Worm (Caenorhabditis elegans): ENCODE measurements around the gene T25E12.6.

Gene T25E12.6

DNA sequence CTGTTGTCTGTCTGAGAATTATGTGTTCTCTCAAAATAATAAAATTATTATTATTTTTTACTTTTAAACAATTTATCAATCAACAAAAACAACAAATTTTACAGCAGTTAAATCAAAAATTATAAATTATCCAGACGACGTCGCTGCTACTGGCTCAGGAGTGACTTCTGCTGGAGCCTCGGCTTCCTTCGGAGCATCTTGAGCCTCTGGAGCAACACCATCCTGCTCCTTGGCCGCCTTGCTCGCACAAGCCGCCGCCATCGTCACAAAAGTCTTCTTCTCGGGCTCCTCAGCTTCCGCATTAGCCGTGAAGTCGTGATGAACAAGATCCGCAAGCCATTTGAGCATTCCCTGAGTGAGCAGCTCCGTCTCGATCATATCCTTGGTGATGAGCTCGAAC, 50.5 kb downstream of the T25E12.6 start:
- TF ChIP-seq zip-8 (tag; optimal IDR thresholded peaks at IDR 0.05) = no peak
- TF ChIP-seq ceh-83 (GFP tag; optimal IDR thresholded peaks at IDR 0.05) = no peak
- TF ChIP-seq sptf-1 (tag; optimal IDR thresholded peaks at IDR 0.05) = no peak
- no peak for TF ChIP-seq blmp-1 (tag; optimal IDR thresholded peaks at IDR 0.05)
- no peak for TF ChIP-seq ham-2 (GFP tag; optimal IDR thresholded peaks at IDR 0.05)
- no peak for TF ChIP-seq pha-4 (tag; optimal IDR thresholded peaks at IDR 0.05)
- TF ChIP-seq ceh-39 (tag; optimal IDR thresholded peaks at IDR 0.05) = no peak
- no peak for TF ChIP-seq ceh-43 (GFP tag; optimal IDR thresholded peaks at IDR 0.05)
- TF ChIP-seq nhr-237 (tag; optimal IDR thresholded peaks at IDR 0.05) = no peak
- no peak for TF ChIP-seq nhr-12 (tag; optimal IDR thresholded peaks at IDR 0.05)
- no peak for TF ChIP-seq sem-2 (GFP tag; optimal IDR thresholded peaks at IDR 0.05)

DNA sequence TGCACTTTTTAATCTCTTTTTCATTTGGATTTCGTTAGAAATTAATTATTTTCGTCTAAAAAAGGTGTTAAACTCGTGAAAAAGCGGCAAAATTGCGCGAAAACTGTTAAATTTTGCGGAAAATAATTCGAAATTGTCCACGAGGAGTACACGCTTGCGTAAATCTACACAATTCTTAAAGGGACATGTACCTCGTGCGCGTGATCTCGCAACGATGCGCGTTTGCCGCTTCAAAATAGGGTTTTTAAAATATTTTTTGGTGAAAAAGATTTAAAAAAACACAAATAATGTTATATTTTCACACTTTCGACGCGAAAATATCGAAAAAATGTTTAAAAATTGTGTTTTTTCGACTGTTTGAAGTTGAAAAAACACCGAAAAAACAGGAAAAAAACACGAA, 51.1 kb downstream of the T25E12.6 start:
- TF ChIP-seq tbx-8 (GFP tag; optimal IDR thresholded peaks at IDR 0.05) (no peak), sem-2 (GFP tag; optimal IDR thresholded peaks at IDR 0.05) (no peak), ztf-11 (tag; optimal IDR thresholded peaks at IDR 0.05) (no peak), ces-1 (GFP tag; optimal IDR thresholded peaks at IDR 0.05) (no peak), cnd-1 (tag; optimal IDR thresholded peaks at IDR 0.05) (no peak), lsy-2 (tag; optimal IDR thresholded peaks at IDR 0.05) (no peak), M03D4.4 (tag; optimal IDR thresholded peaks at IDR 0.05) (no peak), nhr-2 (tag; optimal IDR thresholded peaks at IDR 0.05) (no peak)

DNA sequence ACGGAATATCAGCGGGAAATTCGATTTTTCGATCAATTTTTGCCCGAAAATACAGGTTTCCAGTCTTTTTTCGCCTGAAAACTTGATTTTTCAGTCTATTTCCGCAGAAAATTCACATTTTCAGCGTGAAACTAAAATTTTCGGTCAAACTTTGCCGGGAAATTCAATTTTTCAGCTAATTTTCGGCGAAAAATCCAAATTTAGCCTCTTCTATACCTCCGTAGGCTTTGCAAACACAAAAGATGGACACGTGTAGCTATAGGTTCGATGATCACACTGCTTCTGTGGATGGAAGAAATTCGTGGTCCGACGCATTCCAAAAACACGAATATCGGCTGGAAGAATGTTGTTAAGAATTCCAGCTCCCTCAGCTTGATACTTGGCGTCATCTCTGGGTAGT, 51.9 kb downstream of the T25E12.6 start:
- TF ChIP-seq hlh-1 (tag; optimal IDR thresholded peaks at IDR 0.05) (no peak), unc-39 (tag; optimal IDR thresholded peaks at IDR 0.05) (no peak), pha-4 (tag; optimal IDR thresholded peaks at IDR 0.05) (no peak), lsy-2 (tag; optimal IDR thresholded peaks at IDR 0.05) (no peak), snpc-4 (tag; optimal IDR thresholded peaks at IDR 0.05) (no peak), sptf-1 (tag; optimal IDR thresholded peaks at IDR 0.05) (no peak), tbx-8 (GFP tag; optimal IDR thresholded peaks at IDR 0.05) (no peak), ceh-83 (GFP tag; optimal IDR thresholded peaks at IDR 0.05) (no peak), nhr-28 (tag; optimal IDR thresholded peaks at IDR 0.05) (no peak), nhr-2 (tag; optimal IDR thresholded peaks at IDR 0.05) (no peak), elt-1 (tag; optimal IDR thresholded peaks at IDR 0.05; ENCODE audit: borderline replicate concordance, insufficient read depth) (no peak)

Measured in whole organism, mixed stage, embryonic.